Worm (Caenorhabditis elegans) whole organism, early embryonic: ENCODE data around the gene Y32H12A.8.
A peak's percentile ranks its signal among the peaks of the same experiment; 100 is the strongest.

Experiments
- B0310.2 ChIP-seq: sonication (generic microtip); optimal IDR thresholded peaks from 2 replicates; lab custom pipeline; 2016; ENCODE audit warnings: mild to moderate bottlenecking, missing genetic modification characterization, missing compliant biosample characterization
- F13C5.2 ChIP-seq: sonication (generic microtip); optimal IDR thresholded peaks from 2 replicates; lab custom pipeline; 2017; ENCODE audit warnings: mild to moderate bottlenecking, missing genetic modification characterization, inconsistent platforms, missing compliant biosample characterization
- aly-1 ChIP-seq: sonication (generic microtip); optimal IDR thresholded peaks from 2 replicates; lab custom pipeline; 2016; ENCODE audit warnings: missing genetic modification characterization, missing compliant biosample characterization
- ceh-13 ChIP-seq: fragments of 200-800 bp; sonication (Bioruptor generic); optimal IDR thresholded peaks from 2 replicates; lab custom pipeline; 2018; ENCODE audit warnings: mild to moderate bottlenecking, missing genetic modification characterization, missing compliant biosample characterization
- ceh-36 ChIP-seq: sonication (generic microtip); optimal IDR thresholded peaks from 2 replicates; lab custom pipeline; 2016; ENCODE audit warnings: missing genetic modification characterization, inconsistent platforms, missing compliant biosample characterization
- ets-7 ChIP-seq: sonication (generic microtip); optimal IDR thresholded peaks from 2 replicates; lab custom pipeline; 2016; ENCODE audit warnings: missing genotype, missing genetic modification characterization, missing compliant biosample characterization
- flt-1 ChIP-seq: fragments of 200-800 bp; sonication (Bioruptor generic); IDR thresholded peaks from 2 replicates; pipeline ENCODE4 v1.3.6; 2022; ENCODE audit warnings: missing genetic modification characterization, missing compliant biosample characterization
- hmbx-1 ChIP-seq: sonication (generic microtip); optimal IDR thresholded peaks from 2 replicates; lab custom pipeline; 2016; ENCODE audit warnings: mild to moderate bottlenecking, missing genetic modification characterization, missing compliant biosample characterization
- hmg-4 ChIP-seq: fragments of 200-800 bp; sonication (Bioruptor generic); optimal IDR thresholded peaks from 2 replicates; lab custom pipeline; 2018; ENCODE audit warnings: mild to moderate bottlenecking, missing genetic modification characterization, missing compliant biosample characterization
- hnd-1 ChIP-seq: sonication (generic microtip); optimal IDR thresholded peaks from 2 replicates; lab custom pipeline; 2016; ENCODE audit warnings: missing genetic modification characterization, missing compliant biosample characterization
- pes-1 ChIP-seq: fragments of 200-800 bp; sonication (Bioruptor generic); IDR thresholded peaks from 2 replicates; pipeline ENCODE4 v1.3.6; 2022; ENCODE audit warnings: missing genetic modification reagents, missing genetic modification characterization, missing compliant biosample characterization
- scrt-1 ChIP-seq: fragments of 200-800 bp; sonication (Bioruptor generic); IDR thresholded peaks from 2 replicates; pipeline ENCODE4 v1.3.6; 2022; ENCODE audit warnings: missing genetic modification characterization, missing compliant biosample characterization
- sea-1 ChIP-seq: fragments of 200-800 bp; sonication (Bioruptor generic); conservative IDR thresholded peaks from 2 replicates; pipeline ENCODE4 v1.3.6; 2022; ENCODE audit warnings: missing genetic modification characterization, missing compliant biosample characterization
- tbx-11 ChIP-seq: fragments of 200-800 bp; sonication (Bioruptor generic); IDR thresholded peaks from 2 replicates; pipeline ENCODE4 v1.3.6; 2022; ENCODE audit warnings: missing genetic modification characterization, missing compliant biosample characterization
- tbx-37 ChIP-seq: fragments of 200-800 bp; sonication (Bioruptor generic); conservative IDR thresholded peaks from 2 replicates; pipeline ENCODE4 v1.3.6; 2022; ENCODE audit warnings: missing genetic modification reagents, missing genetic modification characterization, missing compliant biosample characterization
- tra-4 ChIP-seq: sonication (generic microtip); optimal IDR thresholded peaks from 2 replicates; lab custom pipeline; 2017; ENCODE audit warnings: missing genetic modification characterization, missing compliant biosample characterization

Gene Y32H12A.8

ce11 chrIII:5349250-5349649 lies 56.6 kb downstream of the Y32H12A.8 start, which contains the start of gene thoc-5:
Gene thoc-5 (minus strand): TSS chrIII:5349401.
- peak; percentile 10 for TF ChIP-seq ets-7 (tag; lab: Kevin White, UChicago)
- peak; percentile 67 for TF ChIP-seq pes-1 (GFP tag; lab: Robert Waterston, UW)
- TF ChIP-seq B0310.2 (tag; lab: Kevin White, UChicago) = no peak
- peak; percentile 27 for TF ChIP-seq F13C5.2 (tag; lab: Kevin White, UChicago)
- TF ChIP-seq hnd-1 (tag; lab: Kevin White, UChicago) = no peak
- no peak for TF ChIP-seq tra-4
- peak; percentile 85 for TF ChIP-seq tbx-37
- peak; percentile 58 for TF ChIP-seq flt-1 (GFP tag; lab: Robert Waterston, UW)

ce11 chrIII:5346017-5346416 lies 59.8 kb downstream of the Y32H12A.8 start, which contains the start of gene glrx-21:
Gene glrx-21 (minus strand): TSS chrIII:5346117.
- no peak for TF ChIP-seq tra-4

ce11 chrIII:5344561-5344960 lies 61.3 kb downstream of the Y32H12A.8 start:
- TF ChIP-seq hmbx-1 (tag; lab: Kevin White, UChicago) = no peak
- TF ChIP-seq tra-4 = no peak

- no peak for TF ChIP-seq ceh-36 (tag; lab: Kevin White, UChicago)
- no peak for TF ChIP-seq ets-7 (tag; lab: Kevin White, UChicago)
- TF ChIP-seq pes-1 (GFP tag; lab: Robert Waterston, UW) = no peak
Observed at ce11 chrIII:5343555-5343954, 62.3 kb downstream of the Y32H12A.8 start.

DNA sequence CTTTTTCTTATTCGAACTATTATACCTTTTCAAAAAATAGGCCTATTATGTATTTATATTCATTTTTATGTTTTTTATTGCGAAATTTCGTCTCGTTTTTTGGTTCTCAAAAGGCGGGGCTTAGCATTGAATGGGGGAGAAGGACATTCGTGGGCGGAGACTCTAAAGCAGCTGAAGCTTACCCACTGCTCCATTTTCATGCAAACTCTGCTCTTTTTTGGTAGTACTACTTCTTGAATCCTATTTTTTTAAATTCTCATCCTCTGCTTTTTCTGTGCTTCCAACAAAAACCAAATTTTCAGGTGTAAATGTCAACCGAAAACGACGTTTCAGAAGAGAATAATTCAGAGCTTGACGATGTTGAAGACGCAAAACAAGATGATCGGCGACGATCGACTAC lies 64.5 kb downstream of the Y32H12A.8 start, which contains the start of gene ZK121.2:
Gene ZK121.2 (plus strand): TSS at position 301 of the 400 bp plus-strand sequence.
- TF ChIP-seq hmg-4 (no peak), sea-1 (no peak)

ce11 chrIII:5340530-5340929 lies 65.3 kb downstream of the Y32H12A.8 start:
- TF ChIP-seq tbx-37 (no peak), hnd-1 (tag; lab: Kevin White, UChicago) (no peak), tbx-11 (GFP tag; lab: Robert Waterston, UW) (no peak), flt-1 (GFP tag; lab: Robert Waterston, UW) (no peak), sea-1 (no peak), aly-1 (tag; lab: Kevin White, UChicago) (no peak), F13C5.2 (tag; lab: Kevin White, UChicago) (no peak), ceh-13 (GFP tag; lab: Kevin White, UChicago) (no peak)

- TF ChIP-seq tbx-11 (GFP tag; lab: Robert Waterston, UW) = no peak
- TF ChIP-seq ceh-13 (GFP tag; lab: Kevin White, UChicago) = no peak
- no peak for TF ChIP-seq aly-1 (tag; lab: Kevin White, UChicago)
- TF ChIP-seq scrt-1 (GFP tag; lab: Robert Waterston, UW) = no peak
Observed at ce11 chrIII:5338787-5339186, 67.0 kb downstream of the Y32H12A.8 start.
